Fruit fly (Drosophila melanogaster) whole organism, embryonic: Measurements from ENCODE around the gene CG43052.

ENCODE experiments used
- Awh ChIP-seq: fragments of 200-800 bp; sonication (Bioruptor generic); IDR thresholded peaks from 2 replicates; pipeline ENCODE4, ENCODE4 v1.3.6; 2022; ENCODE audit warnings: missing biosample characterization, missing genetic modification characterization
- CG1024 ChIP-seq: fragments of 200-800 bp; sonication (Bioruptor generic); IDR thresholded peaks from 2 replicates; pipeline ENCODE4 v1.3.6; 2022; ENCODE audit warnings: missing biosample characterization, missing genetic modification characterization
- CG10321 ChIP-seq: fragments of 200-800 bp; sonication (Bioruptor generic); IDR thresholded peaks from 2 replicates; pipeline ENCODE4 v1.3.6; 2022; ENCODE audit warnings: missing biosample characterization, missing genetic modification characterization
- CG10431 ChIP-seq: fragments of 200-800 bp; sonication (Bioruptor generic); optimal IDR thresholded peaks from 3 replicates; lab custom pipeline; 2018; ENCODE audit warnings: missing biosample characterization, mild to moderate bottlenecking, missing genetic modification characterization
- CG11504 ChIP-seq: fragments of 200-800 bp; sonication (Bioruptor generic); optimal IDR thresholded peaks from 3 replicates; lab custom pipeline; 2019; ENCODE audit warnings: missing biosample characterization, mild to moderate bottlenecking, missing genetic modification characterization, moderate library complexity
- CG12391 ChIP-seq: fragments of 200-800 bp; sonication (Bioruptor generic); optimal IDR thresholded peaks from 3 replicates; lab custom pipeline; 2018; ENCODE audit warnings: missing biosample characterization, mild to moderate bottlenecking, missing genetic modification characterization, moderate library complexity
- CG14050 ChIP-seq: fragments of 200-800 bp; sonication (Bioruptor generic); IDR thresholded peaks from 3 replicates; pipeline ENCODE4 v1.3.6; 2022; ENCODE audit warnings: missing biosample characterization, missing genetic modification characterization
- CG14441 ChIP-seq: fragments of 200-800 bp; sonication (Bioruptor generic); IDR thresholded peaks from 2 replicates; pipeline ENCODE4 v1.3.6; 2022; ENCODE audit warnings: missing biosample characterization, missing genetic modification characterization
- CG15601 ChIP-seq: fragments of 200-800 bp; sonication (Bioruptor generic); optimal IDR thresholded peaks from 3 replicates; lab custom pipeline; 2019; ENCODE audit warnings: missing biosample characterization, mild to moderate bottlenecking, missing genetic modification characterization, moderate library complexity
- CG16779 ChIP-seq: fragments of 200-800 bp; sonication (Bioruptor generic); IDR thresholded peaks from 2 replicates; pipeline ENCODE4 v1.3.6; 2022; ENCODE audit warnings: missing biosample characterization, missing genetic modification characterization
- CG17802 ChIP-seq: fragments of 200-800 bp; sonication (Bioruptor generic); optimal IDR thresholded peaks from 2 replicates; lab custom pipeline; 2018; ENCODE audit warnings: missing biosample characterization, mild to moderate bottlenecking, missing genetic modification characterization, moderate library complexity
- CG2712 ChIP-seq: fragments of 200-800 bp; optimal IDR thresholded peaks from 3 replicates; lab custom pipeline; 2019; ENCODE audit warnings: missing biosample characterization, mild to moderate bottlenecking, missing genetic modification characterization, moderate library complexity
- CG2889 ChIP-seq: fragments of 200-800 bp; sonication (Bioruptor generic); IDR thresholded peaks from 3 replicates; pipeline ENCODE4 v1.3.6; 2022; ENCODE audit warnings: missing biosample characterization, missing genetic modification characterization
- CG3065 ChIP-seq: fragments of 200-800 bp; sonication (Bioruptor generic); optimal IDR thresholded peaks from 2 replicates; lab custom pipeline; 2016; ENCODE audit warnings: missing biosample characterization, missing genetic modification characterization
- CG31365 ChIP-seq: fragments of 200-800 bp; sonication (Bioruptor generic); optimal IDR thresholded peaks from 2 replicates; lab custom pipeline; 2018; ENCODE audit warnings: missing biosample characterization, mild to moderate bottlenecking, missing genetic modification characterization
- CG3163 ChIP-seq: fragments of 200-800 bp; sonication (Bioruptor generic); optimal IDR thresholded peaks from 3 replicates; lab custom pipeline; 2016; ENCODE audit warnings: missing biosample characterization, missing genetic modification characterization
- CG3281 ChIP-seq: fragments of 200-800 bp; sonication (Bioruptor generic); optimal IDR thresholded peaks from 3 replicates; lab custom pipeline; 2017; ENCODE audit warnings: missing biosample characterization, mild to moderate bottlenecking, missing genetic modification characterization
- CG33213 ChIP-seq: fragments of 200-800 bp; sonication (Bioruptor generic); optimal IDR thresholded peaks from 3 replicates; lab custom pipeline; 2016; ENCODE audit warnings: missing biosample characterization, missing genetic modification characterization
- CG34376 ChIP-seq: fragments of 200-800 bp; sonication (Bioruptor generic); optimal IDR thresholded peaks from 2 replicates; lab custom pipeline; 2018; ENCODE audit warnings: missing biosample characterization, mild to moderate bottlenecking, missing genetic modification characterization
- CG42726 ChIP-seq: fragments of 200-800 bp; sonication (Bioruptor generic); IDR thresholded peaks from 2 replicates; pipeline ENCODE4 v1.3.6; 2022; ENCODE audit warnings: missing biosample characterization, missing genetic modification characterization; ENCODE audit not compliant: partially characterized antibody
- CG4854 ChIP-seq: fragments of 200-800 bp; sonication (Bioruptor generic); optimal IDR thresholded peaks from 2 replicates; lab custom pipeline; 2016; ENCODE audit warnings: missing biosample characterization, missing genetic modification characterization, inconsistent platforms
- CG5953 ChIP-seq: fragments of 200-800 bp; sonication (Bioruptor generic); IDR thresholded peaks from 2 replicates; pipeline ENCODE4 v1.3.6; 2022; ENCODE audit warnings: missing biosample characterization, missing genetic modification characterization
- CG6689 ChIP-seq: fragments of 200-800 bp; sonication (Bioruptor generic); IDR thresholded peaks from 2 replicates; pipeline ENCODE4 v1.3.6; 2022; ENCODE audit warnings: missing biosample characterization, missing genetic modification characterization
- CTCF ChIP-seq: fragments of 200-800 bp; sonication (Bioruptor generic); optimal IDR thresholded peaks from 2 replicates; lab custom pipeline; 2017; ENCODE audit warnings: missing biosample characterization, mild to moderate bottlenecking, missing genetic modification characterization, moderate library complexity
- Chrac-16 ChIP-seq: fragments of 200-800 bp; sonication (Bioruptor generic); optimal IDR thresholded peaks from 3 replicates; lab custom pipeline; 2016; ENCODE audit warnings: missing biosample characterization, missing genetic modification characterization
- Dbx ChIP-seq: fragments of 200-800 bp; sonication (Bioruptor generic); IDR thresholded peaks from 3 replicates; pipeline ENCODE4 v1.3.6; 2022; ENCODE audit warnings: missing biosample characterization, missing genetic modification characterization
- Dip3 ChIP-seq: fragments of 200-800 bp; sonication (Bioruptor generic); optimal IDR thresholded peaks from 3 replicates; lab custom pipeline; 2016; ENCODE audit warnings: missing biosample characterization, missing genetic modification characterization
- Fer1 ChIP-seq: fragments of 200-800 bp; sonication (Bioruptor generic); optimal IDR thresholded peaks from 2 replicates; lab custom pipeline; 2017; ENCODE audit warnings: missing biosample characterization, mild to moderate bottlenecking, missing genetic modification characterization
- Fer2 ChIP-seq: fragments of 200-800 bp; sonication (Bioruptor generic); optimal IDR thresholded peaks from 2 replicates; lab custom pipeline; 2018; ENCODE audit warnings: missing biosample characterization, mild to moderate bottlenecking, missing genetic modification characterization, moderate library complexity
- Fer3 ChIP-seq: fragments of 200-800 bp; sonication (Bioruptor generic); optimal IDR thresholded peaks from 2 replicates; lab custom pipeline; 2018; ENCODE audit warnings: missing biosample characterization, mild to moderate bottlenecking, missing genetic modification characterization, moderate library complexity
- HmgD ChIP-seq: fragments of 200-800 bp; sonication (Bioruptor generic); optimal IDR thresholded peaks from 3 replicates; lab custom pipeline; 2016; ENCODE audit warnings: missing biosample characterization, missing genetic modification characterization
- Hr39 ChIP-seq: fragments of >200 bp; optimal IDR thresholded peaks from 2 replicates; lab custom pipeline; 2017
- Med ChIP-seq: fragments of 200-800 bp; sonication (Bioruptor generic); peaks from one replicate; lab custom pipeline; 2016; ENCODE audit warnings: missing biosample characterization, missing genetic modification characterization, mild to moderate bottlenecking, inconsistent platforms, moderate library complexity
- Oli ChIP-seq: fragments of 200-800 bp; sonication (Bioruptor generic); optimal IDR thresholded peaks from 2 replicates; lab custom pipeline; 2018; ENCODE audit warnings: missing biosample characterization, mild to moderate bottlenecking, missing genetic modification characterization, moderate library complexity
- ara ChIP-seq: fragments of 200-800 bp; sonication (Bioruptor generic); IDR thresholded peaks from 2 replicates; pipeline ENCODE4 v1.3.6; 2022; ENCODE audit warnings: missing biosample characterization, missing genetic modification characterization
- bsh ChIP-seq, 2 experiments: fragments of 200-800 bp; sonication (Bioruptor generic); optimal IDR thresholded peaks; 2 replicates each; lab custom pipeline; 2017 to 2018; ENCODE audit warnings: mild to moderate bottlenecking in 2 of 2, missing biosample characterization in 2 of 2, missing genetic modification characterization in 2 of 2, moderate library complexity in 1 of 2
- cato ChIP-seq: fragments of 200-800 bp; sonication (Bioruptor generic); optimal IDR thresholded peaks from 2 replicates; lab custom pipeline; 2016; ENCODE audit warnings: missing biosample characterization, missing genetic modification characterization, borderline replicate concordance
- da ChIP-seq: fragments of 200-800 bp; sonication (Bioruptor generic); optimal IDR thresholded peaks from 2 replicates; lab custom pipeline; 2016; ENCODE audit warnings: missing biosample characterization, missing genetic modification characterization
- dati ChIP-seq: fragments of 200-800 bp; sonication (Bioruptor generic); IDR thresholded peaks from 2 replicates; pipeline ENCODE4 v1.3.6; 2022; ENCODE audit warnings: missing biosample characterization, missing genetic modification characterization
- dpn ChIP-seq, 2 experiments: fragments of 200-800 bp; sonication (Bioruptor generic); optimal IDR thresholded peaks; 3 replicates each; lab custom pipeline; 2016; ENCODE audit warnings: missing biosample characterization in 2 of 2, missing genetic modification characterization in 2 of 2
- fd64A ChIP-seq: fragments of 200-800 bp; sonication (Bioruptor generic); optimal IDR thresholded peaks from 3 replicates; lab custom pipeline; 2018; ENCODE audit warnings: missing biosample characterization, mild to moderate bottlenecking, missing genetic modification characterization
- gfzf ChIP-seq: fragments of 200-800 bp; sonication (Bioruptor generic); optimal IDR thresholded peaks from 2 replicates; lab custom pipeline; 2016; ENCODE audit warnings: missing biosample characterization, mild to moderate bottlenecking, missing genetic modification characterization, moderate library complexity
- ind ChIP-seq: fragments of 200-800 bp; sonication (Bioruptor generic); optimal IDR thresholded peaks from 3 replicates; lab custom pipeline; 2016; ENCODE audit warnings: missing biosample characterization, missing genetic modification characterization
- lov ChIP-seq, 2 experiments: fragments of 200-800 bp in 1 of 2; fragments of >200 bp in 1 of 2; sonication (Bioruptor generic) in 1 of 2; IDR thresholded peaks in 1 of 2; optimal IDR thresholded peaks in 1 of 2; 2 replicates in 1 of 2; 3 replicates in 1 of 2; pipeline versions ENCODE4 v1.3.6 to Lab custom; 2017 to 2022; ENCODE audit warnings: missing biosample characterization in 1 of 2, missing genetic modification characterization in 1 of 2
- nerfin-2 ChIP-seq: fragments of 200-800 bp; sonication (Bioruptor generic); IDR thresholded peaks from 2 replicates; pipeline ENCODE4 v1.3.6; 2022; ENCODE audit warnings: missing biosample characterization, missing genetic modification characterization; ENCODE audit not compliant: partially characterized antibody
- otp ChIP-seq: fragments of 200-800 bp; sonication (Bioruptor generic); IDR thresholded peaks from 3 replicates; pipeline ENCODE4, ENCODE4 v1.3.6; 2022; ENCODE audit warnings: missing biosample characterization, missing genetic modification characterization
- pfk ChIP-seq: fragments of 200-800 bp; sonication (Bioruptor generic); optimal IDR thresholded peaks from 2 replicates; lab custom pipeline; 2018; ENCODE audit warnings: missing biosample characterization, mild to moderate bottlenecking, missing genetic modification characterization, moderate library complexity
- shn ChIP-seq: fragments of 200-800 bp; sonication (Bioruptor generic); optimal IDR thresholded peaks from 3 replicates; lab custom pipeline; 2016; ENCODE audit warnings: missing biosample characterization, missing genetic modification characterization
- sr ChIP-seq: fragments of 200-800 bp; sonication (Bioruptor generic); IDR thresholded peaks from 3 replicates; pipeline ENCODE4 v1.3.6; 2022; ENCODE audit warnings: missing biosample characterization, missing genetic modification characterization
- stwl ChIP-seq: fragments of 200-800 bp; sonication (Bioruptor generic); optimal IDR thresholded peaks from 3 replicates; lab custom pipeline; 2018; ENCODE audit warnings: missing biosample characterization, mild to moderate bottlenecking, missing genetic modification characterization, moderate library complexity
- wek ChIP-seq: fragments of 200-800 bp; sonication (Bioruptor generic); optimal IDR thresholded peaks from 3 replicates; lab custom pipeline; 2018; ENCODE audit warnings: missing biosample characterization, mild to moderate bottlenecking, missing genetic modification characterization, moderate library complexity
- z ChIP-seq: fragments of 200-800 bp; sonication (Bioruptor generic); IDR thresholded peaks from 3 replicates; pipeline ENCODE4 v1.3.6; 2022; ENCODE audit warnings: missing biosample characterization, missing genetic modification characterization

Gene CG43052

DNA sequence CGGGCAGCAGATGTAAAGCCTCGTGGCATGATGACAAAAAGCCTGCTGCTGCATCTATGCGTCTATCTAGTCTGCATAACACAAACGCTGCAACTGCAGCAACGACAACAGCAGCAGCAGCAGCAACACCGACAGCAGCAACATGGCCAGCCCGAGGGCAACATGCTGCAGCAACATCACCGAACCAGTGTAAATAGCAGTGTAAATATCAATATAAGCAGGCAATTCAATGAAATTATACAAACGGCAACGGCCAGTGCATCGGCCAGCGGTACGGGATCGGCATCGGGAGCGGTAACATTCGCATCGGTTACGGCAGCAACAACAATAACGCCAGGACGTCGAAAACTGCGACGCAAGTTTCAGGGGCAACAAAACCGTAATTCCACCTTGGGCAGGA lies 43.6 kb upstream of the CG43052 start:
- TF ChIP-seq CG11504 (tag; lab: Kevin White, UChicago) (peak; percentile 94), cato (no peak), CG34376 (GFP tag; lab: Kevin White, UChicago) (no peak), CG33213 (no peak), sr (GFP tag; lab: Robert Waterston, UW) (no peak), CG10321 (no peak), CG2889 (no peak), dati (GFP tag; lab: Robert Waterston, UW) (no peak), stwl (tag; lab: Kevin White, UChicago) (peak; percentile 8), Fer3 (no peak), CG1024 (peak; percentile 31; the same call in 1 of the 2 replicates), Fer1 (GFP tag; lab: Kevin White, UChicago) (no peak), Dbx (no peak), HmgD (GFP tag; lab: Kevin White, UChicago) (no peak), Hr39 (lab: Kevin White, UChicago) (no peak), ind (GFP tag; lab: Kevin White, UChicago) (no peak), pfk (no peak), CG2712 (tag; lab: Kevin White, UChicago) (no peak), Med (GFP tag; lab: Kevin White, UChicago) (no peak), CG16779 (no peak), CTCF (no peak), CG12391 (tag; lab: Kevin White, UChicago) (no peak), Chrac-16 (no peak), CG3281 (GFP tag; lab: Kevin White, UChicago) (no peak), bsh (GFP tag; optimal IDR thresholded peaks at IDR 0.05; lab: Kevin White, UChicago) (peak in 1 of 2 experiments; percentile 6), CG14441 (GFP tag; lab: Robert Waterston, UW) (no peak), CG15601 (tag; lab: Kevin White, UChicago) (no peak), gfzf (GFP tag; lab: Kevin White, UChicago) (no peak), CG31365 (no peak), CG3065 (no peak), CG3163 (GFP tag; lab: Kevin White, UChicago) (no peak), Fer2 (tag; lab: Kevin White, UChicago) (no peak), nerfin-2 (GFP tag; lab: Robert Waterston, UW) (no peak), otp (GFP tag; lab: Robert Waterston, UW) (no peak), da (no peak), CG14050 (GFP tag; lab: Robert Waterston, UW) (no peak), z (GFP tag; lab: Robert Waterston, UW) (no peak), Oli (tag; lab: Kevin White, UChicago) (no peak), ara (no peak), CG10431 (GFP tag; lab: Kevin White, UChicago) (no peak), CG4854 (GFP tag; lab: Kevin White, UChicago) (no peak), CG42726 (GFP tag; lab: Robert Waterston, UW) (no peak), CG6689 (GFP tag; lab: Robert Waterston, UW) (no peak), fd64A (GFP tag; lab: Kevin White, UChicago) (no peak), CG5953 (GFP tag; lab: Robert Waterston, UW) (peak; percentile 71), shn (GFP tag; lab: Kevin White, UChicago) (no peak), CG17802 (tag; lab: Kevin White, UChicago) (no peak), lov (optimal IDR thresholded peaks at IDR 0.05; lab: Kevin White, UChicago) (no peak), lov (GFP tag; IDR thresholded peaks at IDR 0.05; lab: Robert Waterston, UW) (0 out of 3 replicates have a peak, but pooled peaks have one; percentile 5), wek (GFP tag; lab: Kevin White, UChicago) (peak; percentile 1), Dip3 (GFP tag; lab: Kevin White, UChicago) (no peak), Awh (GFP tag; lab: Robert Waterston, UW) (peak; percentile 32; the same call in 1 of the 2 replicates), dpn (GFP tag; optimal IDR thresholded peaks at IDR 0.05; lab: Kevin White, UChicago) (no peak)
